Worm (Caenorhabditis elegans): ENCODE results near the gene math-18.

- TF ChIP-seq ztf-29 (GFP tag; IDR thresholded peaks at IDR 0.05) (no peak), tab-1 (GFP tag; IDR thresholded peaks at IDR 0.05) (no peak), T22C8.4 (GFP tag; IDR thresholded peaks at IDR 0.05) (no peak)
These were observed 16.3 kb downstream of the math-18 start, which contains the start of gene C33C12.12 for ce11 chrII:2170085-2170484.

All from whole organism, midembryonic.